Worm (Caenorhabditis elegans): ENCODE measurements around the gene lgc-57.

DNA sequence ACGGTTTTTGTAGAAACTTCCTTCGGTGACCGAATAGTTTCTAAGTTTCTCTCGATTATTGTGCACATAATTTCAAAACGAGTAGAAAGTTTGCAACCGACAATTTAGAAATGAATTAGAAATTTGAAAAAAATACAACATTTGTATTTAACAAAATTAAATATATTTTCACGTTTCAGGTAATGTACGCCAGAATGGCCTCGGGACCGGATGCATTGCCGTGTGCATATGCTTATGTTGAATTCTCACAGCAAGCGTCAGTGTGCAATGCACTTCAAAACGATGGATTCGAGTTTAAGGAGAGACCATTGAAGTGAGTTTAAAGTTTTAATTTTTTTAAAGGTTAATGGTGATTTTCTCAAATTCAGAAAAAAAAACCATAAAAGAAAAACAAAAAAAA, 33.9 kb upstream of the lgc-57 start, which contains the start of gene marc-2:
- TF ChIP-seq T22C8.4 (GFP tag; IDR thresholded peaks at IDR 0.05) = no peak
- no peak for TF ChIP-seq flt-1 (GFP tag; IDR thresholded peaks at IDR 0.05)
- no peak for TF ChIP-seq tab-1 (GFP tag; IDR thresholded peaks at IDR 0.05)
- no peak for TF ChIP-seq ztf-23 (GFP tag; IDR thresholded peaks at IDR 0.05)
- TF ChIP-seq klf-2 (GFP tag; conservative IDR thresholded peaks at IDR 0.05) = no peak

Measured in whole organism, midembryonic.